Fruit fly (Drosophila melanogaster): ENCODE measurements around the gene CG16800.
A peak's percentile ranks its signal among the peaks of the same experiment; 100 is the strongest.

CG16800 gene

dm6 chr2L:12974045-12974539, 7.7 kb downstream of the CG16800 start, which contains the start of gene Vha68-2 (continued):
- no peak for TF ChIP-seq Hr78 (GFP tag; optimal IDR thresholded peaks at IDR 0.05)
- 0 out of 2 replicates have a peak, but pooled peaks have one; percentile 2 for TF ChIP-seq ap (GFP tag; IDR thresholded peaks at IDR 0.05)
- no peak for TF ChIP-seq zf30C (GFP tag; optimal IDR thresholded peaks at IDR 0.05)
- no peak for TF ChIP-seq twi (tag; optimal IDR thresholded peaks at IDR 0.05)
- no peak for TF ChIP-seq CG5180 (GFP tag; optimal IDR thresholded peaks at IDR 0.05)
- TF ChIP-seq CG10431 (GFP tag; optimal IDR thresholded peaks at IDR 0.05), result peak; percentile 58
- TF ChIP-seq CG11696 (GFP tag; IDR thresholded peaks at IDR 0.05), result no peak
- no peak for TF ChIP-seq trem (tag; optimal IDR thresholded peaks at IDR 0.05)
- no peak for TF ChIP-seq CG16779 (GFP tag; IDR thresholded peaks at IDR 0.05)
- TF ChIP-seq Poxn (GFP tag; IDR thresholded peaks at IDR 0.05), result no peak
- TF ChIP-seq jumu (GFP tag; optimal IDR thresholded peaks at IDR 0.05), result peak; percentile 57
- no peak for TF ChIP-seq CG10321 (GFP tag; IDR thresholded peaks at IDR 0.05)
- TF ChIP-seq CG34376 (GFP tag; optimal IDR thresholded peaks at IDR 0.05), result peak; percentile 12
- TF ChIP-seq onecut (GFP tag; IDR thresholded peaks at IDR 0.05), result peak; percentile 68
- no peak for TF ChIP-seq CG1647 (GFP tag; optimal IDR thresholded peaks at IDR 0.05)
- peak; percentile 62 for TF ChIP-seq vnd (GFP tag; IDR thresholded peaks at IDR 0.05; ENCODE audit: partially characterized antibody)
- TF ChIP-seq corto (GFP tag; optimal IDR thresholded peaks at IDR 0.05), result no peak
- TF ChIP-seq CG15269 (tag; optimal IDR thresholded peaks at IDR 0.05), result peak; percentile 65
- TF ChIP-seq danr (GFP tag; IDR thresholded peaks at IDR 0.05), result no peak
- peak; percentile 50 for TF ChIP-seq gfzf (GFP tag; optimal IDR thresholded peaks at IDR 0.05)
- TF ChIP-seq Hand (GFP tag; optimal IDR thresholded peaks at IDR 0.05), result peak; percentile 56
- TF ChIP-seq CG15073 (GFP tag; optimal IDR thresholded peaks at IDR 0.05), result no peak
- TF ChIP-seq dm (GFP tag; optimal IDR thresholded peaks at IDR 0.05), result peak; percentile 51
- TF ChIP-seq croc (GFP tag; conservative IDR thresholded peaks at IDR 0.05), result no peak
- no peak for TF ChIP-seq Sry-β (GFP tag; optimal IDR thresholded peaks at IDR 0.05)
- peak; percentile 99 for TF ChIP-seq CG14710 (tag; optimal IDR thresholded peaks at IDR 0.05)
- TF ChIP-seq CG8359 (GFP tag; optimal IDR thresholded peaks at IDR 0.05; ENCODE audit: borderline replicate concordance), result no peak
- peak; percentile 21 for TF ChIP-seq CG8388 (GFP tag; optimal IDR thresholded peaks at IDR 0.05)
- peak; percentile 14 for TF ChIP-seq fu2 (GFP tag; optimal IDR thresholded peaks at IDR 0.05)
- peak; percentile 57 for TF ChIP-seq CG17328 (GFP tag; IDR thresholded peaks at IDR 0.05)
- peak; percentile 50 for TF ChIP-seq CG2875 (GFP tag; optimal IDR thresholded peaks at IDR 0.05)
- no peak for TF ChIP-seq CG13624 (GFP tag; optimal IDR thresholded peaks at IDR 0.05)
- no peak; the same call in 1 of the 2 replicates for TF ChIP-seq Awh (GFP tag; IDR thresholded peaks at IDR 0.05)
- no peak for TF ChIP-seq Hr3 (GFP tag; optimal IDR thresholded peaks at IDR 0.05)
- peak; percentile 33 for TF ChIP-seq Dp (GFP tag; optimal IDR thresholded peaks at IDR 0.05)
- peak; percentile 41 for TF ChIP-seq Atf3 (GFP tag; optimal IDR thresholded peaks at IDR 0.05)
- TF ChIP-seq CG11456 (GFP tag; IDR thresholded peaks at IDR 0.05), result peak; percentile 82; the same call in 2 of the 3 replicates
- TF ChIP-seq CG8944 (GFP tag; optimal IDR thresholded peaks at IDR 0.05), result peak; percentile 51
- no peak for TF ChIP-seq tap (tag; optimal IDR thresholded peaks at IDR 0.05)
- TF ChIP-seq CG3407 (GFP tag; optimal IDR thresholded peaks at IDR 0.05), result peak; percentile 69
- TF ChIP-seq D19B (GFP tag; optimal IDR thresholded peaks at IDR 0.05), result no peak
- TF ChIP-seq otp (GFP tag; IDR thresholded peaks at IDR 0.05), result no peak
- TF ChIP-seq bsh (GFP tag; optimal IDR thresholded peaks at IDR 0.05), result peak; percentile 39 to 42
- TF ChIP-seq CG17361 (GFP tag; IDR thresholded peaks at IDR 0.05), result no peak; the same call in 2 of the 3 replicates
- TF ChIP-seq ham (GFP tag; IDR thresholded peaks at IDR 0.05), result no peak
- peak; percentile 37 to 46 for TF ChIP-seq Hr51 (GFP tag; optimal IDR thresholded peaks at IDR 0.05)
- TF ChIP-seq gcm (GFP tag; optimal IDR thresholded peaks at IDR 0.05), result no peak
- TF ChIP-seq tio (GFP tag; optimal IDR thresholded peaks at IDR 0.05), result no peak
- TF ChIP-seq CkIIα-i1 (GFP tag; IDR thresholded peaks at IDR 0.05), result no peak
- TF ChIP-seq CG4730 (GFP tag; IDR thresholded peaks at IDR 0.05), result no peak
